Worm (Caenorhabditis elegans) whole organism, late embryonic: Measurements from ENCODE around the gene cutl-11.

Experiments
- F13H6.1 ChIP-seq: sonication (generic microtip); optimal IDR thresholded peaks from 2 replicates; lab custom pipeline; 2016; ENCODE audit warnings: missing genetic modification characterization, missing compliant biosample characterization
- K02D7.2 ChIP-seq: sonication (generic microtip); optimal IDR thresholded peaks from 2 replicates; lab custom pipeline; 2017; ENCODE audit warnings: mild to moderate bottlenecking, missing genetic modification characterization, missing compliant biosample characterization
- K09A11.1 ChIP-seq: sonication (generic microtip); optimal IDR thresholded peaks from 2 replicates; lab custom pipeline; 2017; ENCODE audit warnings: antibody characterized with exemption, mild to moderate bottlenecking, missing genetic modification characterization, missing compliant biosample characterization; ENCODE audit not compliant: insufficient read depth
- T23F11.4 ChIP-seq: fragments of 200-800 bp; sonication (Bioruptor generic); optimal IDR thresholded peaks from 2 replicates; lab custom pipeline; 2018; ENCODE audit warnings: mild to moderate bottlenecking, missing genetic modification characterization, missing compliant biosample characterization
- ahr-1 ChIP-seq: sonication (generic microtip); optimal IDR thresholded peaks from 2 replicates; lab custom pipeline; 2016; ENCODE audit warnings: missing genetic modification characterization, missing compliant biosample characterization
- ceh-14 ChIP-seq: sonication (generic microtip); optimal IDR thresholded peaks from 2 replicates; lab custom pipeline; 2016; ENCODE audit warnings: missing genotype, missing genetic modification characterization, missing compliant biosample characterization
- ceh-19 ChIP-seq: fragments of 200-800 bp; sonication (Bioruptor generic); optimal IDR thresholded peaks from 2 replicates; lab custom pipeline; 2018; ENCODE audit warnings: mild to moderate bottlenecking, missing genetic modification characterization, missing compliant biosample characterization
- ceh-22 ChIP-seq: sonication (generic microtip); optimal IDR thresholded peaks from 2 replicates; lab custom pipeline; 2017; ENCODE audit warnings: missing biosample characterization, missing genetic modification characterization
- ceh-24 ChIP-seq: sonication (generic microtip); optimal IDR thresholded peaks from 2 replicates; lab custom pipeline; 2016; ENCODE audit warnings: mild to moderate bottlenecking, missing genetic modification characterization, missing compliant biosample characterization
- ceh-30 ChIP-seq: fragments of 150-350 bp; optimal IDR thresholded peaks from 2 replicates; lab custom pipeline; 2014; ENCODE audit warnings: missing biosample characterization, missing genetic modification characterization
- ceh-31 ChIP-seq: sonication (generic microtip); optimal IDR thresholded peaks from 2 replicates; lab custom pipeline; 2016; ENCODE audit warnings: missing genetic modification characterization, missing compliant biosample characterization
- ceh-45 ChIP-seq: fragments of 200-800 bp; sonication (Bioruptor generic); IDR thresholded peaks from 2 replicates; pipeline ENCODE4 v1.3.6; 2022; ENCODE audit warnings: missing genetic modification reagents, missing genetic modification characterization, missing compliant biosample characterization
- ceh-48 ChIP-seq: sonication (generic microtip); optimal IDR thresholded peaks from 2 replicates; lab custom pipeline; 2016; ENCODE audit warnings: missing genetic modification characterization, inconsistent platforms, missing compliant biosample characterization
- ceh-6 ChIP-seq: fragments of 200-800 bp; sonication (Bioruptor generic); optimal IDR thresholded peaks from 2 replicates; lab custom pipeline; 2018; ENCODE audit warnings: mild to moderate bottlenecking, missing genetic modification characterization, missing compliant biosample characterization
- che-1 ChIP-seq: sonication (generic microtip); optimal IDR thresholded peaks from 2 replicates; lab custom pipeline; 2016; ENCODE audit warnings: mild to moderate bottlenecking, missing genetic modification characterization, missing compliant biosample characterization
- elt-2 ChIP-seq: sonication (generic microtip); optimal IDR thresholded peaks from 2 replicates; lab custom pipeline; 2016; ENCODE audit warnings: missing genetic modification reagents, missing genetic modification characterization, missing compliant biosample characterization
- elt-4 ChIP-seq: sonication (generic microtip); optimal IDR thresholded peaks from 2 replicates; lab custom pipeline; 2016; ENCODE audit warnings: missing genetic modification characterization, missing compliant biosample characterization
- fax-1 ChIP-seq: sonication (generic microtip); optimal IDR thresholded peaks from 2 replicates; lab custom pipeline; 2016; ENCODE audit warnings: missing genotype, missing genetic modification characterization, missing compliant biosample characterization
- hlh-15 ChIP-seq: sonication (generic microtip); optimal IDR thresholded peaks from 2 replicates; lab custom pipeline; 2016; ENCODE audit warnings: missing genetic modification characterization, missing compliant biosample characterization
- lim-6 ChIP-seq: sonication (generic microtip); optimal IDR thresholded peaks from 2 replicates; lab custom pipeline; 2016; ENCODE audit warnings: missing genetic modification characterization, missing compliant biosample characterization
- madf-2 ChIP-seq: sonication (generic microtip); optimal IDR thresholded peaks from 2 replicates; lab custom pipeline; 2017; ENCODE audit warnings: missing genetic modification characterization, missing compliant biosample characterization
- nfya-1 ChIP-seq: sonication (generic microtip); optimal IDR thresholded peaks from 2 replicates; lab custom pipeline; 2017; ENCODE audit warnings: missing genetic modification characterization, mild to moderate bottlenecking, missing compliant biosample characterization, antibody characterized with exemption, moderate library complexity
- nhr-232 ChIP-seq: sonication (generic microtip); optimal IDR thresholded peaks from 2 replicates; lab custom pipeline; 2016; ENCODE audit warnings: missing genetic modification characterization, missing compliant biosample characterization
- odd-2 ChIP-seq: sonication (generic microtip); optimal IDR thresholded peaks from 2 replicates; lab custom pipeline; 2017; ENCODE audit warnings: antibody characterized with exemption, mild to moderate bottlenecking, missing genetic modification characterization, missing compliant biosample characterization
- pag-3 ChIP-seq: sonication (generic microtip); optimal IDR thresholded peaks from 2 replicates; lab custom pipeline; 2016; ENCODE audit warnings: missing compliant biosample characterization, missing genetic modification characterization, borderline replicate concordance
- pat-9 ChIP-seq: fragments of 200-800 bp; sonication (Bioruptor generic); optimal IDR thresholded peaks from 2 replicates; lab custom pipeline; 2018; ENCODE audit warnings: mild to moderate bottlenecking, missing genetic modification characterization, moderate library complexity, missing compliant biosample characterization
- pqm-1 ChIP-seq: sonication (generic microtip); optimal IDR thresholded peaks from 2 replicates; lab custom pipeline; 2016; ENCODE audit warnings: missing genetic modification characterization, missing compliant biosample characterization
- pros-1 ChIP-seq: fragments of 150-350 bp; optimal IDR thresholded peaks from 2 replicates; lab custom pipeline; 2014; ENCODE audit warnings: missing biosample characterization, missing genetic modification reagents, missing genetic modification characterization
- ref-2 ChIP-seq: sonication (generic microtip); optimal IDR thresholded peaks from 2 replicates; lab custom pipeline; 2016; ENCODE audit warnings: missing genetic modification characterization, missing compliant biosample characterization
- rnt-1 ChIP-seq: sonication (generic microtip); optimal IDR thresholded peaks from 2 replicates; lab custom pipeline; 2016; ENCODE audit warnings: missing genetic modification characterization, missing compliant biosample characterization
- sox-4 ChIP-seq: sonication (generic microtip); optimal IDR thresholded peaks from 2 replicates; lab custom pipeline; 2017; ENCODE audit warnings: mild to moderate bottlenecking, missing genetic modification characterization, inconsistent platforms, missing compliant biosample characterization
- tbx-2 ChIP-seq: sonication (generic microtip); optimal IDR thresholded peaks from 2 replicates; lab custom pipeline; 2016; ENCODE audit warnings: missing genetic modification characterization, missing compliant biosample characterization
- tbx-7 ChIP-seq: sonication (generic microtip); optimal IDR thresholded peaks from 2 replicates; lab custom pipeline; 2016; ENCODE audit warnings: missing genotype, missing genetic modification characterization, missing compliant biosample characterization
- ttx-3 ChIP-seq: sonication (generic microtip); optimal IDR thresholded peaks from 2 replicates; lab custom pipeline; 2016; ENCODE audit warnings: missing genetic modification reagents, missing genetic modification characterization, missing compliant biosample characterization
- unc-42 ChIP-seq: sonication (generic microtip); optimal IDR thresholded peaks from 2 replicates; lab custom pipeline; 2016; ENCODE audit warnings: missing genotype, missing genetic modification characterization, missing compliant biosample characterization

cutl-11 gene

ce11 chrX:11640463-11640995 is 10.1 kb downstream of the cutl-11 start:
- no peak for TF ChIP-seq nfya-1 (tag; lab: Kevin White, UChicago)
- TF ChIP-seq ceh-14 (tag; lab: Kevin White, UChicago), result peak; percentile 1
- peak; percentile 84 for TF ChIP-seq unc-42 (tag; lab: Kevin White, UChicago)

- peak; percentile 30 for TF ChIP-seq ceh-31 (tag; lab: Kevin White, UChicago)
- no peak for TF ChIP-seq ref-2
- TF ChIP-seq ceh-14 (tag; lab: Kevin White, UChicago), result peak; percentile 2
- TF ChIP-seq unc-42 (tag; lab: Kevin White, UChicago), result peak; percentile 90
These were observed 11.7 kb downstream of the cutl-11 start for ce11 chrX:11638987-11639386.

ce11 chrX:11637721-11638120 is 12.9 kb downstream of the cutl-11 start:
- TF ChIP-seq elt-2 (tag; lab: Kevin White, UChicago) (no peak), ceh-22 (tag; lab: Kevin White, UChicago) (no peak), hlh-15 (tag; lab: Kevin White, UChicago) (no peak), odd-2 (tag; lab: Kevin White, UChicago) (no peak), madf-2 (tag; lab: Kevin White, UChicago) (no peak), fax-1 (no peak), elt-4 (tag; lab: Kevin White, UChicago) (no peak), ceh-19 (GFP tag; lab: Kevin White, UChicago) (no peak), ceh-48 (no peak), ceh-45 (GFP tag; lab: Robert Waterston, UW) (no peak), ceh-6 (GFP tag; lab: Kevin White, UChicago) (no peak), rnt-1 (tag; lab: Kevin White, UChicago) (no peak), pag-3 (tag; lab: Kevin White, UChicago) (no peak), pqm-1 (tag; lab: Kevin White, UChicago) (no peak), tbx-7 (tag; lab: Kevin White, UChicago) (no peak), ref-2 (no peak), ttx-3 (tag; lab: Kevin White, UChicago) (no peak)

- TF ChIP-seq K09A11.1 (no peak), elt-4 (tag; lab: Kevin White, UChicago) (no peak), K02D7.2 (tag; lab: Kevin White, UChicago) (no peak), T23F11.4 (no peak), ceh-24 (no peak), che-1 (tag; lab: Kevin White, UChicago) (no peak), pat-9 (tag; lab: Kevin White, UChicago) (no peak), ceh-22 (tag; lab: Kevin White, UChicago) (no peak), ref-2 (no peak), ahr-1 (tag; lab: Kevin White, UChicago) (no peak)
These were observed 17.4 kb downstream of the cutl-11 start for ce11 chrX:11633278-11633677.

- TF ChIP-seq T23F11.4, result no peak
- no peak for TF ChIP-seq nhr-232 (tag; lab: Kevin White, UChicago)
- no peak for TF ChIP-seq ceh-31 (tag; lab: Kevin White, UChicago)
- TF ChIP-seq tbx-2 (tag; lab: Kevin White, UChicago), result no peak
- no peak for TF ChIP-seq pros-1 (tag; lab: Kevin White, UChicago)
- no peak for TF ChIP-seq nfya-1 (tag; lab: Kevin White, UChicago)
- no peak for TF ChIP-seq ceh-30 (tag; lab: Kevin White, UChicago)
- no peak for TF ChIP-seq F13H6.1
- no peak for TF ChIP-seq sox-4 (tag; lab: Kevin White, UChicago)
- no peak for TF ChIP-seq lim-6 (tag; lab: Kevin White, UChicago)
These were observed 18.5 kb downstream of the cutl-11 start, which contains the start of gene sto-6 for ce11 chrX:11632107-11632506. TSS of gene sto-6 (plus strand) at chrX:11632407.
